Worm (Caenorhabditis elegans) whole organism, mixed stage, embryonic: ENCODE measurements around the gene C53B4.2.

ENCODE experiments used
- ceh-43 ChIP-seq: fragments of 200-800 bp; sonication (Bioruptor generic); optimal IDR thresholded peaks from 2 replicates; lab custom pipeline; 2018; ENCODE audit warnings: mild to moderate bottlenecking, missing genetic modification characterization, moderate library complexity, missing compliant biosample characterization
- ces-1 ChIP-seq: fragments of 150-350 bp; optimal IDR thresholded peaks from 2 replicates; lab custom pipeline; 2014; ENCODE audit warnings: missing biosample characterization, missing genetic modification reagents, missing genetic modification characterization
- drap-1 ChIP-seq: fragments of 200-800 bp; sonication (Bioruptor generic); optimal IDR thresholded peaks from 3 replicates; lab custom pipeline; 2018; ENCODE audit warnings: mild to moderate bottlenecking, missing genetic modification characterization, missing compliant biosample characterization
- elt-1 ChIP-seq: sonication (generic microtip); optimal IDR thresholded peaks from 2 replicates; lab custom pipeline; 2017; ENCODE audit warnings: missing genetic modification characterization, mild to moderate bottlenecking, missing compliant biosample characterization, antibody characterized with exemption, moderate library complexity, borderline replicate concordance; ENCODE audit not compliant: insufficient read depth
- elt-3 ChIP-seq: fragments of 150-350 bp; optimal IDR thresholded peaks from 2 replicates; lab custom pipeline; 2014; ENCODE audit warnings: missing biosample characterization, missing genetic modification characterization
- ham-2 ChIP-seq: fragments of 200-800 bp; sonication (Bioruptor generic); optimal IDR thresholded peaks from 2 replicates; lab custom pipeline; 2018; ENCODE audit warnings: mild to moderate bottlenecking, missing genetic modification characterization, missing compliant biosample characterization
- hlh-1 ChIP-seq: fragments of 150-350 bp; optimal IDR thresholded peaks from 2 replicates; lab custom pipeline; 2014; ENCODE audit warnings: missing biosample characterization, missing genetic modification reagents, missing genetic modification characterization
- lin-13 ChIP-seq: fragments of 150-350 bp; optimal IDR thresholded peaks from 2 replicates; lab custom pipeline; 2014; ENCODE audit warnings: missing biosample characterization, missing genetic modification characterization
- lsy-2 ChIP-seq: fragments of 150-350 bp; optimal IDR thresholded peaks from 2 replicates; lab custom pipeline; 2014; ENCODE audit warnings: missing biosample characterization, missing genetic modification characterization
- mab-5 ChIP-seq: fragments of 150-350 bp; optimal IDR thresholded peaks from 2 replicates; lab custom pipeline; 2014; ENCODE audit warnings: missing biosample characterization, missing genetic modification characterization
- mls-2 ChIP-seq: sonication (generic microtip); optimal IDR thresholded peaks from 2 replicates; lab custom pipeline; 2016; ENCODE audit warnings: mild to moderate bottlenecking, missing genetic modification characterization, moderate library complexity, missing compliant biosample characterization
- nhr-12 ChIP-seq: fragments of 150-350 bp; optimal IDR thresholded peaks from 2 replicates; lab custom pipeline; 2014; ENCODE audit warnings: missing biosample characterization, missing genetic modification characterization
- nhr-2 ChIP-seq: fragments of 150-350 bp; optimal IDR thresholded peaks from 2 replicates; lab custom pipeline; 2014; ENCODE audit warnings: missing biosample characterization, missing genetic modification characterization
- nhr-28 ChIP-seq: fragments of 150-350 bp; optimal IDR thresholded peaks from 2 replicates; lab custom pipeline; 2014; ENCODE audit warnings: missing biosample characterization, missing genetic modification characterization
- nhr-76 ChIP-seq: sonication (generic microtip); optimal IDR thresholded peaks from 2 replicates; lab custom pipeline; 2017; ENCODE audit warnings: missing biosample characterization, missing genetic modification characterization
- pha-4 ChIP-seq: fragments of 150-350 bp; optimal IDR thresholded peaks from 2 replicates; lab custom pipeline; 2018; ENCODE audit warnings: missing biosample characterization, missing genetic modification reagents, missing genetic modification characterization
- sem-2 ChIP-seq: fragments of 200-800 bp; sonication (Bioruptor generic); optimal IDR thresholded peaks from 2 replicates; lab custom pipeline; 2018; ENCODE audit warnings: mild to moderate bottlenecking, missing genetic modification characterization, missing compliant biosample characterization
- unc-39 ChIP-seq: fragments of 150-350 bp; optimal IDR thresholded peaks from 2 replicates; lab custom pipeline; 2014; ENCODE audit warnings: missing biosample characterization, missing genetic modification characterization
- unc-62 ChIP-seq: fragments of 150-350 bp; optimal IDR thresholded peaks from 2 replicates; lab custom pipeline; 2014; ENCODE audit warnings: missing biosample characterization, missing genetic modification reagents, missing genetic modification characterization

C53B4.2 gene

ce11 chrIV:9010257-9010656 lies 44.3 kb downstream of the C53B4.2 start, which contains the start of gene C53D6.11:
C53D6.11 (plus strand) TSS chrIV:9010584.
- TF ChIP-seq unc-62 (GFP tag; lab: Kevin White, UChicago) (no peak), ces-1 (GFP tag; lab: Kevin White, UChicago) (no peak), lsy-2 (tag; lab: Kevin White, UChicago) (no peak), nhr-28 (tag; lab: Kevin White, UChicago) (no peak), nhr-2 (tag; lab: Kevin White, UChicago) (no peak), nhr-76 (tag; lab: Kevin White, UChicago) (no peak), elt-1 (no peak), nhr-12 (no peak), ceh-43 (no peak), lin-13 (tag; lab: Kevin White, UChicago) (no peak), sem-2 (no peak), ham-2 (GFP tag; lab: Kevin White, UChicago) (no peak), hlh-1 (tag; lab: Kevin White, UChicago) (no peak), pha-4 (tag; lab: Kevin White, UChicago) (no peak), drap-1 (GFP tag; lab: Kevin White, UChicago) (no peak), unc-39 (no peak)

DNA sequence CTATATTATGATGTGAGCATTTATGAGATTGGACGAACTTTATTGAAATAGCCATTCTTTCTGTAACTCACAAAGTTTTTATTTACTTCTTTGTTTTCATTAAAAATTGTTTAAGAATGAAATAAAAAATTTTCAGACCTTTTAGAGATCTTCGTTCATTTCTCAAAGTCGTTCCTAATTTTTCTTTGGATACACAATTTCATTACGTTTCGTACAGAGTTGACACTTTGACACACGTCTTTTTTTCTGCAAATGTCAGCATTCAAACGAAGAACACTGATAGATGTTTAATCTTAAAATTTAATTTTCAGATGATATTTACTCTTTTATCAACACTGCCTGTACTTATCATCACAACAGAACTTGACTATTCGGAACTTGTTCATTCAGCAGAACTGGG lies 50.5 kb downstream of the C53B4.2 start, which contains the start of gene acc-2:
Gene acc-2, plus strand, starts transcription at position 301 of the 400 bp plus-strand sequence.
- TF ChIP-seq nhr-2 (tag; lab: Kevin White, UChicago) (no peak), elt-3 (no peak), lsy-2 (tag; lab: Kevin White, UChicago) (no peak), mls-2 (tag; lab: Kevin White, UChicago) (no peak), mab-5 (tag; lab: Kevin White, UChicago) (no peak), ham-2 (GFP tag; lab: Kevin White, UChicago) (no peak)
- TF ChIP-seq, all 35 proteins: peak for 0
